Fruit fly (Drosophila melanogaster) whole organism, embryonic: ENCODE data around the gene CG5910.

Experiments used
- Abd-B ChIP-seq: fragments of 200-800 bp; sonication (Bioruptor generic); optimal IDR thresholded peaks from 2 replicates; lab custom pipeline; 2018; ENCODE audit warnings: missing biosample characterization, mild to moderate bottlenecking, missing genetic modification characterization, moderate library complexity
- Adf1 ChIP-seq: fragments of 200-800 bp; sonication (Bioruptor generic); IDR thresholded peaks from 2 replicates; pipeline ENCODE4 v1.3.6; 2022; ENCODE audit warnings: missing biosample characterization, missing genetic modification characterization
- Aef1 ChIP-seq: fragments of 200-800 bp; sonication (Bioruptor generic); IDR thresholded peaks from 3 replicates; pipeline ENCODE4 v1.3.6; 2022; ENCODE audit warnings: missing biosample characterization, missing genetic modification characterization
- CG11456 ChIP-seq: fragments of 200-800 bp; sonication (Bioruptor generic); IDR thresholded peaks from 3 replicates; pipeline ENCODE4 v1.3.6; 2022; ENCODE audit warnings: missing biosample characterization, missing genetic modification characterization
- CG11696 ChIP-seq: fragments of 200-800 bp; sonication (Bioruptor generic); IDR thresholded peaks from 2 replicates; pipeline ENCODE4 v1.3.6; 2022; ENCODE audit warnings: missing biosample characterization, missing genetic modification characterization
- CG12155 ChIP-seq: fragments of 200-800 bp; sonication (Bioruptor generic); optimal IDR thresholded peaks from 3 replicates; lab custom pipeline; 2016; ENCODE audit warnings: missing biosample characterization, missing genetic modification characterization
- CG1233 ChIP-seq: fragments of 200-800 bp; sonication (Bioruptor generic); optimal IDR thresholded peaks from 4 replicates; lab custom pipeline; 2018; ENCODE audit warnings: missing biosample characterization, mild to moderate bottlenecking, missing genetic modification characterization
- CG13287 ChIP-seq: fragments of 200-800 bp; sonication (Bioruptor generic); IDR thresholded peaks from 2 replicates; pipeline ENCODE4 v1.3.6; 2022; ENCODE audit warnings: missing biosample characterization, missing genetic modification characterization; ENCODE audit not compliant: partially characterized antibody
- CG13296 ChIP-seq: fragments of 200-800 bp; sonication (Bioruptor generic); optimal IDR thresholded peaks from 3 replicates; lab custom pipeline; 2018; ENCODE audit warnings: missing biosample characterization, mild to moderate bottlenecking, missing genetic modification characterization
- CG14860 ChIP-seq: fragments of 200-800 bp; sonication (Bioruptor generic); IDR thresholded peaks from 3 replicates; pipeline ENCODE4 v1.3.6; 2022; ENCODE audit warnings: missing biosample characterization, missing genetic modification characterization; ENCODE audit not compliant: partially characterized antibody
- CG15269 ChIP-seq: fragments of 200-800 bp; sonication (Bioruptor generic); optimal IDR thresholded peaks from 2 replicates; lab custom pipeline; 2018; ENCODE audit warnings: missing biosample characterization, mild to moderate bottlenecking, missing genetic modification characterization, moderate library complexity
- CG18476 ChIP-seq: fragments of 200-800 bp; sonication (Bioruptor generic); optimal IDR thresholded peaks from 2 replicates; lab custom pipeline; 2016; ENCODE audit warnings: missing biosample characterization, mild to moderate bottlenecking, missing genetic modification characterization
- CG3407 ChIP-seq: fragments of 200-800 bp; sonication (Bioruptor generic); optimal IDR thresholded peaks from 2 replicates; lab custom pipeline; 2018; ENCODE audit warnings: missing biosample characterization, mild to moderate bottlenecking, missing genetic modification characterization
- CG34422 ChIP-seq: fragments of 200-800 bp; sonication (Bioruptor generic); IDR thresholded peaks from 3 replicates; pipeline ENCODE4 v1.3.6; 2022; ENCODE audit warnings: missing biosample characterization, missing genetic modification characterization
- CG3847 ChIP-seq: fragments of 200-800 bp; sonication (Bioruptor generic); IDR thresholded peaks from 2 replicates; pipeline ENCODE4 v1.3.6; 2022; ENCODE audit warnings: missing biosample characterization, missing genetic modification characterization
- CG4854 ChIP-seq: fragments of 200-800 bp; sonication (Bioruptor generic); optimal IDR thresholded peaks from 2 replicates; lab custom pipeline; 2016; ENCODE audit warnings: missing biosample characterization, missing genetic modification characterization, inconsistent platforms
- Dip2 ChIP-seq: fragments of 200-800 bp; sonication (Bioruptor generic); IDR thresholded peaks from 2 replicates; pipeline ENCODE4 v1.3.6; 2022; ENCODE audit warnings: missing biosample characterization, missing genetic modification characterization
- HHEX ChIP-seq: fragments of 200-800 bp; sonication (Bioruptor generic); optimal IDR thresholded peaks from 3 replicates; lab custom pipeline; 2017; ENCODE audit warnings: missing biosample characterization, mild to moderate bottlenecking, missing genetic modification characterization, missing genetic modification reagents
- Hmr ChIP-seq: fragments of 200-800 bp; sonication (Bioruptor generic); optimal IDR thresholded peaks from 3 replicates; lab custom pipeline; 2017; ENCODE audit warnings: mild to moderate bottlenecking, missing biosample characterization, missing genetic modification reagents, missing genetic modification characterization
- Hr78 ChIP-seq, 2 experiments: fragments of 200-800 bp in 1 of 2; fragments of >200 bp in 1 of 2; sonication (Bioruptor generic) in 1 of 2; optimal IDR thresholded peaks; 2 replicates each; lab custom pipeline; 2017 to 2019; ENCODE audit warnings: missing biosample characterization in 2 of 2, missing genetic modification characterization in 2 of 2, mild to moderate bottlenecking in 1 of 2, moderate library complexity in 1 of 2
- Hsf ChIP-seq: fragments of 200-800 bp; sonication (Bioruptor generic); optimal IDR thresholded peaks from 3 replicates; lab custom pipeline; 2016; ENCODE audit warnings: missing biosample characterization, missing genetic modification characterization
- MBD-R2 ChIP-seq: fragments of 200-800 bp; sonication (Bioruptor generic); IDR thresholded peaks from 2 replicates; pipeline ENCODE4 v1.3.6; 2022; ENCODE audit warnings: missing biosample characterization, missing genetic modification characterization
- Meics ChIP-seq: fragments of 200-800 bp; sonication (Bioruptor generic); optimal IDR thresholded peaks from 2 replicates; lab custom pipeline; 2017; ENCODE audit warnings: missing biosample characterization, mild to moderate bottlenecking, missing genetic modification characterization
- NfI ChIP-seq: fragments of 200-800 bp; sonication (Bioruptor generic); optimal IDR thresholded peaks from 3 replicates; lab custom pipeline; 2018; ENCODE audit warnings: missing biosample characterization, mild to moderate bottlenecking, missing genetic modification characterization, moderate library complexity
- Oli ChIP-seq: fragments of 200-800 bp; sonication (Bioruptor generic); optimal IDR thresholded peaks from 2 replicates; lab custom pipeline; 2018; ENCODE audit warnings: missing biosample characterization, mild to moderate bottlenecking, missing genetic modification characterization, moderate library complexity
- Six4 ChIP-seq: fragments of 200-800 bp; sonication (Bioruptor generic); optimal IDR thresholded peaks from 2 replicates; lab custom pipeline; 2016; ENCODE audit warnings: missing biosample characterization, missing genetic modification characterization
- Sry-δ ChIP-seq: fragments of 200-800 bp; sonication (Bioruptor generic); optimal IDR thresholded peaks from 2 replicates; lab custom pipeline; 2016; ENCODE audit warnings: missing biosample characterization, missing genetic modification characterization
- bigmax ChIP-seq: fragments of 200-800 bp; sonication (Bioruptor generic); optimal IDR thresholded peaks from 2 replicates; lab custom pipeline; 2018; ENCODE audit warnings: missing biosample characterization, mild to moderate bottlenecking, missing genetic modification characterization
- disco-r ChIP-seq: fragments of 200-800 bp; sonication (Bioruptor generic); optimal IDR thresholded peaks from 2 replicates; lab custom pipeline; 2016; ENCODE audit warnings: missing biosample characterization, missing genetic modification characterization
- dpn ChIP-seq, 2 experiments: fragments of 200-800 bp; sonication (Bioruptor generic); optimal IDR thresholded peaks; 3 replicates each; lab custom pipeline; 2016; ENCODE audit warnings: missing biosample characterization in 2 of 2, missing genetic modification characterization in 2 of 2
- ewg ChIP-seq: fragments of 200-800 bp; sonication (Bioruptor generic); optimal IDR thresholded peaks from 3 replicates; lab custom pipeline; 2017; ENCODE audit warnings: mild to moderate bottlenecking, missing biosample characterization, missing genetic modification reagents, missing genetic modification characterization
- fd102C ChIP-seq: fragments of 200-800 bp; sonication (Bioruptor generic); optimal IDR thresholded peaks from 2 replicates; lab custom pipeline; 2018; ENCODE audit warnings: missing biosample characterization, mild to moderate bottlenecking, missing genetic modification characterization, moderate library complexity
- fd64A ChIP-seq: fragments of 200-800 bp; sonication (Bioruptor generic); optimal IDR thresholded peaks from 3 replicates; lab custom pipeline; 2018; ENCODE audit warnings: missing biosample characterization, mild to moderate bottlenecking, missing genetic modification characterization
- gfzf ChIP-seq: fragments of 200-800 bp; sonication (Bioruptor generic); optimal IDR thresholded peaks from 2 replicates; lab custom pipeline; 2016; ENCODE audit warnings: missing biosample characterization, mild to moderate bottlenecking, missing genetic modification characterization, moderate library complexity
- hbn ChIP-seq: fragments of 200-800 bp; sonication (Bioruptor generic); IDR thresholded peaks from 2 replicates; pipeline ENCODE4 v1.3.6; 2022; ENCODE audit warnings: missing biosample characterization, missing genetic modification characterization; ENCODE audit not compliant: partially characterized antibody
- ind ChIP-seq: fragments of 200-800 bp; sonication (Bioruptor generic); optimal IDR thresholded peaks from 3 replicates; lab custom pipeline; 2016; ENCODE audit warnings: missing biosample characterization, missing genetic modification characterization
- kay ChIP-seq: fragments of 200-800 bp; sonication (Bioruptor generic); optimal IDR thresholded peaks from 2 replicates; lab custom pipeline; 2016; ENCODE audit warnings: missing biosample characterization, missing genetic modification characterization
- lola ChIP-seq, 3 experiments: fragments of >200 bp in 2 of 3; fragments of 200-800 bp in 1 of 3; sonication (Bioruptor generic) in 1 of 3; optimal IDR thresholded peaks; 2 replicates each; lab custom pipeline; 2017 to 2019; ENCODE audit warnings: missing biosample characterization in 3 of 3, missing genetic modification characterization in 3 of 3, mild to moderate bottlenecking in 1 of 3, moderate library complexity in 1 of 3
- mam ChIP-seq: fragments of 200-800 bp; sonication (Bioruptor generic); optimal IDR thresholded peaks from 3 replicates; lab custom pipeline; 2016; ENCODE audit warnings: missing biosample characterization, missing genetic modification characterization
- onecut ChIP-seq: fragments of 200-800 bp; sonication (Bioruptor generic); IDR thresholded peaks from 2 replicates; pipeline ENCODE4 v1.3.6; 2022; ENCODE audit warnings: missing biosample characterization, missing genetic modification characterization
- pb ChIP-seq: fragments of 200-800 bp; sonication (Bioruptor generic); optimal IDR thresholded peaks from 3 replicates; lab custom pipeline; 2016; ENCODE audit warnings: missing biosample characterization, missing genetic modification characterization
- ro ChIP-seq: fragments of 200-800 bp; sonication (Bioruptor generic); IDR thresholded peaks from 2 replicates; pipeline ENCODE4 v1.3.6; 2022; ENCODE audit warnings: missing biosample characterization, missing genetic modification characterization
- schlank ChIP-seq: fragments of 200-800 bp; sonication (Bioruptor generic); optimal IDR thresholded peaks from 2 replicates; lab custom pipeline; 2018; ENCODE audit warnings: missing biosample characterization, mild to moderate bottlenecking, missing genetic modification characterization
- seq ChIP-seq: fragments of 200-800 bp; sonication (Bioruptor generic); IDR thresholded peaks from 2 replicates; pipeline ENCODE4 v1.3.6; 2022; ENCODE audit warnings: missing biosample characterization, missing genetic modification characterization
- tup ChIP-seq: fragments of 200-800 bp; sonication (Bioruptor generic); optimal IDR thresholded peaks from 2 replicates; lab custom pipeline; 2016; ENCODE audit warnings: missing biosample characterization, mild to moderate bottlenecking, missing genetic modification characterization, moderate library complexity
- vnd ChIP-seq: fragments of 200-800 bp; sonication (Bioruptor generic); IDR thresholded peaks from 3 replicates; pipeline ENCODE4 v1.3.6; 2022; ENCODE audit warnings: missing biosample characterization, missing genetic modification characterization; ENCODE audit not compliant: partially characterized antibody
- vvl ChIP-seq: fragments of 200-800 bp; sonication (Bioruptor generic); IDR thresholded peaks from 2 replicates; pipeline ENCODE4 v1.3.6; 2022; ENCODE audit warnings: missing biosample characterization, missing genetic modification characterization

CG5910 gene

DNA sequence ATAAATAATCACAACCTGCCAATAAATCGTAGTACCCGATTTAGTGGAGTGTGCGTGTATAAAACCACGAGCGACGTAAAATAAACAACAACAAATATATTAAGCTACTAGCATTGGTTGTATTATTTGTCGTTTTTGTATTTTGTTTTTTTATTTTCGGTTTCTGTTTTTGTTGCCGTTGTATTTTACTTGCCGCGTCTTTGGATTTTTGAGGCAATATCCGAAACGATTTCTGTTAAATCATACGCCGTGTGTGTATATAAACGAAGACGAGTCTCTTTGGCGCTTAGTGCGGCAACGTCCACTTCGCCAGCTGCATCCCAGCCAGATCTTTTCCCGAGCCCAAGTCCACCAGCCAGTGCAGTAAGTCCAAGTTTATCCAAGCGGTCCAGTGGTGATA, 28.9 kb upstream of the CG5910 start, which contains the start of gene zye:
zye (plus strand) TSS at position 301 of the 400 bp plus-strand sequence.
- TF ChIP-seq CG11696 (GFP tag; lab: Robert Waterston, UW), result no peak
- no peak for TF ChIP-seq vvl (GFP tag; lab: Robert Waterston, UW)
- no peak for TF ChIP-seq fd102C (GFP tag; lab: Kevin White, UChicago)
- no peak for TF ChIP-seq lola (GFP tag; optimal IDR thresholded peaks at IDR 0.05; lab: Kevin White, UChicago)
- TF ChIP-seq NfI (GFP tag; lab: Kevin White, UChicago), result no peak
- TF ChIP-seq Oli (tag; lab: Kevin White, UChicago), result no peak
- no peak for TF ChIP-seq CG3407 (GFP tag; lab: Kevin White, UChicago)
- TF ChIP-seq kay (GFP tag; lab: Kevin White, UChicago), result no peak
- no peak for TF ChIP-seq HHEX (GFP tag; lab: Kevin White, UChicago)
- no peak for TF ChIP-seq mam (GFP tag; lab: Kevin White, UChicago)
- no peak for TF ChIP-seq Six4 (GFP tag; lab: Kevin White, UChicago)
- TF ChIP-seq dpn (GFP tag; optimal IDR thresholded peaks at IDR 0.05; lab: Kevin White, UChicago), result no peak
- TF ChIP-seq Aef1 (GFP tag; lab: Robert Waterston, UW), result no peak
- TF ChIP-seq seq, result no peak
- no peak for TF ChIP-seq CG3847
- TF ChIP-seq CG12155 (GFP tag; lab: Kevin White, UChicago), result no peak
- TF ChIP-seq Adf1 (GFP tag; lab: Robert Waterston, UW), result no peak
- no peak for TF ChIP-seq CG1233 (GFP tag; lab: Kevin White, UChicago)

DNA sequence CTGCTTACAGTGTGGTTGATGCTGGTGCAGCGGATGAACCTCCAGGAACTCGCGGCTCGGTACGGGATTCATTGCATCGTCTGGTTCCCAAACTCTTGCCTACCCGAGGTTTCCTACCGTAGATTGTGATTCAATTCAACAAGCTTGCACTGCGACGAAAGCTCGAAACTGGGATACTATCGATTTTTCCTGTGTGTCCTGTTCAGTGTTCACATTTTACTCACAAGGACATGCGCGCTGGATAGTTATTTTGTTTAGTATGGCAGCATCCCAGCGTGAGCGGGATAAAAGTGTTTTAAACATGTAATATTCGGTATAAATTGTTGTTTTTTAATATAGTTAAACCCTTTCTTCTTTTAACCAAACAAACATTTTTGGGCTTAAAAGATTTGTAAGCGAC, 16.3 kb upstream of the CG5910 start, which contains the start of gene CG5282:
CG5282 (minus strand) TSS at position 184 of the 400 bp plus-strand sequence.
- TF ChIP-seq ewg (peak; percentile 90), onecut (GFP tag; lab: Robert Waterston, UW) (peak; percentile 95), CG34422 (GFP tag; lab: Robert Waterston, UW) (no peak), Hsf (GFP tag; lab: Kevin White, UChicago) (no peak), MBD-R2 (GFP tag; lab: Robert Waterston, UW) (peak; percentile 50; the same call in 1 of the 2 replicates)

DNA sequence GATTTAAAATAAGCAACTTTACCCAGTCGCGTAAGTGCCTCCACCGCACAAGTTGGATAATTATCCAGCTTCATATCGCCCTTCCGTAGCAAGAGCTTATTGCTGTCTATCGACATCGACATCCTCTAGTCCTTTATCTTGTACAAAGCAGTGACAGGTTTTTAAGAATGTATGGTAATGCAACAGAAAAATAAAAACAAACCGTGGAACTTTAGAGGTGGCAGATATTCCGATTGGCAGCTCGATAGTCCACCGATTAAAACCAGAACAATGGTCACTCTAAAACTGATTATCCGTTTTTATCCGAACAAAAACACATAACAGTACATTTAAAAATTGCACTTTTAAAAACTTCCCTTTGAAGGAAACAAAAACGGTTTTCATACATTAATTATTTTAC, 14.8 kb upstream of the CG5910 start, which contains the start of gene CG5274:
CG5274 (minus strand) TSS at position 218 of the 400 bp plus-strand sequence.
- TF ChIP-seq gfzf (GFP tag; lab: Kevin White, UChicago) (peak; percentile 52), CG11456 (no peak), Dip2 (GFP tag; lab: Robert Waterston, UW) (no peak), pb (GFP tag; lab: Kevin White, UChicago) (no peak), bigmax (GFP tag; lab: Kevin White, UChicago) (no peak), CG13296 (no peak), CG12155 (GFP tag; lab: Kevin White, UChicago) (no peak), Hr78 (GFP tag; optimal IDR thresholded peaks at IDR 0.05; lab: Kevin White, UChicago) (no peak), CG15269 (tag; lab: Kevin White, UChicago) (no peak), Sry-δ (GFP tag; lab: Kevin White, UChicago) (peak; percentile 79), MBD-R2 (GFP tag; lab: Robert Waterston, UW) (peak; percentile 66), schlank (tag; lab: Kevin White, UChicago) (no peak), ro (GFP tag; lab: Robert Waterston, UW) (no peak), disco-r (GFP tag; lab: Kevin White, UChicago) (no peak), CG13287 (GFP tag; lab: Robert Waterston, UW) (peak; percentile 60; the same call in 1 of the 2 replicates), hbn (GFP tag; lab: Robert Waterston, UW) (peak; percentile 27; the same call in 1 of the 2 replicates), CG4854 (no peak), Meics (no peak), Hmr (GFP tag; lab: Kevin White, UChicago) (no peak), tup (GFP tag; lab: Kevin White, UChicago) (no peak), CG14860 (GFP tag; lab: Robert Waterston, UW) (no peak), Abd-B (GFP tag; lab: Kevin White, UChicago) (no peak), ind (GFP tag; lab: Kevin White, UChicago) (no peak), fd64A (no peak), vnd (GFP tag; lab: Robert Waterston, UW) (no peak), CG18476 (GFP tag; lab: Kevin White, UChicago) (no peak), CG34422 (GFP tag; lab: Robert Waterston, UW) (no peak)
